Fruit fly (Drosophila melanogaster) whole organism, embryonic: ENCODE data around the gene Pdhb.
A peak's percentile ranks its signal among the peaks of the same experiment; 100 is the strongest.

Experiments
- Atf3 ChIP-seq: fragments of 200-800 bp; sonication (Bioruptor generic); optimal IDR thresholded peaks from 3 replicates; lab custom pipeline; 2016; ENCODE audit warnings: missing biosample characterization, missing genetic modification characterization
- Bdp1 ChIP-seq: fragments of 200-800 bp; sonication (Bioruptor generic); optimal IDR thresholded peaks from 3 replicates; lab custom pipeline; 2016; ENCODE audit warnings: missing biosample characterization, missing genetic modification characterization
- Blimp-1 ChIP-seq: fragments of 200-800 bp; sonication (Bioruptor generic); optimal IDR thresholded peaks from 3 replicates; lab custom pipeline; 2018; ENCODE audit warnings: missing biosample characterization, missing genetic modification characterization, mild to moderate bottlenecking, moderate library complexity, missing genetic modification reagents
- CG11456 ChIP-seq: fragments of 200-800 bp; sonication (Bioruptor generic); IDR thresholded peaks from 3 replicates; pipeline ENCODE4 v1.3.6; 2022; ENCODE audit warnings: missing biosample characterization, missing genetic modification characterization
- CG11696 ChIP-seq: fragments of 200-800 bp; sonication (Bioruptor generic); IDR thresholded peaks from 2 replicates; pipeline ENCODE4 v1.3.6; 2022; ENCODE audit warnings: missing biosample characterization, missing genetic modification characterization
- CG12104 ChIP-seq: fragments of 200-800 bp; sonication (Bioruptor generic); optimal IDR thresholded peaks from 3 replicates; lab custom pipeline; 2016; ENCODE audit warnings: missing biosample characterization, missing genetic modification characterization
- CG14014 ChIP-seq: fragments of 200-800 bp; sonication (Bioruptor generic); IDR thresholded peaks from 2 replicates; pipeline ENCODE4 v1.3.6; 2022; ENCODE audit warnings: missing biosample characterization, missing genetic modification characterization
- CG14965 ChIP-seq: fragments of 200-800 bp; sonication (Bioruptor generic); optimal IDR thresholded peaks from 2 replicates; lab custom pipeline; 2016; ENCODE audit warnings: missing biosample characterization, missing genetic modification characterization, borderline replicate concordance
- CG15479 ChIP-seq: fragments of 200-800 bp; sonication (Bioruptor generic); optimal IDR thresholded peaks from 3 replicates; lab custom pipeline; 2019; ENCODE audit warnings: missing biosample characterization, mild to moderate bottlenecking, missing genetic modification characterization, moderate library complexity
- CG16815 ChIP-seq: fragments of 200-800 bp; sonication (Bioruptor generic); optimal IDR thresholded peaks from 3 replicates; lab custom pipeline; 2017; ENCODE audit warnings: missing biosample characterization, mild to moderate bottlenecking, missing genetic modification characterization
- CG17186 ChIP-seq: fragments of 200-800 bp; sonication (Bioruptor generic); optimal IDR thresholded peaks from 3 replicates; lab custom pipeline; 2017; ENCODE audit warnings: missing biosample characterization, missing genetic modification reagents, missing genetic modification characterization
- CG2116 ChIP-seq: fragments of 200-800 bp; sonication (Bioruptor generic); optimal IDR thresholded peaks from 3 replicates; lab custom pipeline; 2018; ENCODE audit warnings: missing biosample characterization, mild to moderate bottlenecking, missing genetic modification characterization
- CG3163 ChIP-seq: fragments of 200-800 bp; sonication (Bioruptor generic); optimal IDR thresholded peaks from 3 replicates; lab custom pipeline; 2016; ENCODE audit warnings: missing biosample characterization, missing genetic modification characterization
- CG3847 ChIP-seq: fragments of 200-800 bp; sonication (Bioruptor generic); IDR thresholded peaks from 2 replicates; pipeline ENCODE4 v1.3.6; 2022; ENCODE audit warnings: missing biosample characterization, missing genetic modification characterization
- CG3995 ChIP-seq: fragments of 200-800 bp; sonication (Bioruptor generic); optimal IDR thresholded peaks from 3 replicates; lab custom pipeline; 2016; ENCODE audit warnings: missing biosample characterization, missing genetic modification characterization
- CG4282 ChIP-seq: fragments of 200-800 bp; sonication (Bioruptor generic); optimal IDR thresholded peaks from 2 replicates; lab custom pipeline; 2016; ENCODE audit warnings: missing biosample characterization, missing genetic modification characterization
- CG7372 ChIP-seq: fragments of 200-800 bp; sonication (Bioruptor generic); IDR thresholded peaks from 2 replicates; pipeline ENCODE4 v1.3.6; 2022; ENCODE audit warnings: missing biosample characterization, missing genetic modification characterization
- CG7928 ChIP-seq: fragments of 200-800 bp; sonication (Bioruptor generic); optimal IDR thresholded peaks from 2 replicates; lab custom pipeline; 2017; ENCODE audit warnings: missing biosample characterization, mild to moderate bottlenecking, missing genetic modification characterization
- CG8290 ChIP-seq, 3 experiments: fragments of 200-800 bp; sonication (Bioruptor generic); optimal IDR thresholded peaks; 2 replicates each; lab custom pipeline; 2016 to 2019; ENCODE audit warnings: missing biosample characterization in 3 of 3, missing genetic modification characterization in 3 of 3, mild to moderate bottlenecking in 2 of 3, moderate library complexity in 1 of 3
- CG8388 ChIP-seq: fragments of 200-800 bp; sonication (Bioruptor generic); optimal IDR thresholded peaks from 2 replicates; lab custom pipeline; 2019; ENCODE audit warnings: missing biosample characterization, mild to moderate bottlenecking, missing genetic modification characterization, moderate library complexity
- CTCF ChIP-seq: fragments of 200-800 bp; sonication (Bioruptor generic); optimal IDR thresholded peaks from 2 replicates; lab custom pipeline; 2017; ENCODE audit warnings: missing biosample characterization, mild to moderate bottlenecking, missing genetic modification characterization, moderate library complexity
- D19A ChIP-seq: fragments of 200-800 bp; optimal IDR thresholded peaks from 3 replicates; lab custom pipeline; 2019; ENCODE audit warnings: missing biosample characterization, mild to moderate bottlenecking, missing genetic modification characterization, moderate library complexity
- Eip74EF ChIP-seq, 2 experiments: fragments of 200-800 bp in 1 of 2; fragments of >200 bp in 1 of 2; sonication (Bioruptor generic) in 1 of 2; optimal IDR thresholded peaks; 2 replicates each; lab custom pipeline; 2017 to 2019; ENCODE audit warnings: missing biosample characterization in 2 of 2, missing genetic modification characterization in 2 of 2, mild to moderate bottlenecking in 1 of 2, moderate library complexity in 1 of 2
- H2.0 ChIP-seq: fragments of 200-800 bp; sonication (Bioruptor generic); IDR thresholded peaks from 2 replicates; pipeline ENCODE4 v1.3.6; 2022; ENCODE audit warnings: missing biosample characterization, missing genetic modification characterization
- HLHmδ ChIP-seq: fragments of 200-800 bp; sonication (Bioruptor generic); optimal IDR thresholded peaks from 2 replicates; lab custom pipeline; 2018; ENCODE audit warnings: missing biosample characterization, mild to moderate bottlenecking, missing genetic modification characterization, moderate library complexity
- HmgZ ChIP-seq: fragments of 200-800 bp; sonication (Bioruptor generic); optimal IDR thresholded peaks from 2 replicates; lab custom pipeline; 2018; ENCODE audit warnings: missing biosample characterization, mild to moderate bottlenecking, missing genetic modification characterization
- Hmr ChIP-seq: fragments of 200-800 bp; sonication (Bioruptor generic); optimal IDR thresholded peaks from 3 replicates; lab custom pipeline; 2017; ENCODE audit warnings: mild to moderate bottlenecking, missing biosample characterization, missing genetic modification reagents, missing genetic modification characterization
- Mes4 ChIP-seq: fragments of 200-800 bp; sonication (Bioruptor generic); optimal IDR thresholded peaks from 2 replicates; lab custom pipeline; 2016; ENCODE audit warnings: missing biosample characterization, missing genetic modification characterization
- Mrtf ChIP-seq: fragments of 200-800 bp; sonication (Bioruptor generic); IDR thresholded peaks from 3 replicates; pipeline ENCODE4 v1.3.6; 2022; ENCODE audit warnings: missing biosample characterization, missing genetic modification characterization
- Nf-YA ChIP-seq: fragments of 200-800 bp; sonication (Bioruptor generic); IDR thresholded peaks from 2 replicates; pipeline ENCODE4 v1.3.6; 2022; ENCODE audit warnings: missing biosample characterization, missing genetic modification characterization
- Nf-YB ChIP-seq: fragments of 200-800 bp; sonication (Bioruptor generic); optimal IDR thresholded peaks from 3 replicates; lab custom pipeline; 2019; ENCODE audit warnings: missing biosample characterization, mild to moderate bottlenecking, missing genetic modification characterization, moderate library complexity
- abd-A ChIP-seq: fragments of 200-800 bp; sonication (Bioruptor generic); optimal IDR thresholded peaks from 3 replicates; lab custom pipeline; 2019; ENCODE audit warnings: missing biosample characterization, mild to moderate bottlenecking, missing genetic modification characterization, moderate library complexity
- ac ChIP-seq: fragments of 200-800 bp; sonication (Bioruptor generic); optimal IDR thresholded peaks from 3 replicates; lab custom pipeline; 2017; ENCODE audit warnings: missing biosample characterization, mild to moderate bottlenecking, missing genetic modification characterization
- ara ChIP-seq: fragments of 200-800 bp; sonication (Bioruptor generic); IDR thresholded peaks from 2 replicates; pipeline ENCODE4 v1.3.6; 2022; ENCODE audit warnings: missing biosample characterization, missing genetic modification characterization
- ato ChIP-seq: fragments of 200-800 bp; sonication (Bioruptor generic); IDR thresholded peaks from 2 replicates; pipeline ENCODE4 v1.3.6; 2022; ENCODE audit warnings: missing biosample characterization, missing genetic modification characterization; ENCODE audit not compliant: partially characterized antibody
- bab2 ChIP-seq: fragments of 200-800 bp; sonication (Bioruptor generic); optimal IDR thresholded peaks from 2 replicates; lab custom pipeline; 2016; ENCODE audit warnings: missing biosample characterization, missing genetic modification characterization
- br ChIP-seq: fragments of >200 bp; optimal IDR thresholded peaks from 2 replicates; lab custom pipeline; 2017
- bsh ChIP-seq, 2 experiments: fragments of 200-800 bp; sonication (Bioruptor generic); optimal IDR thresholded peaks; 2 replicates each; lab custom pipeline; 2017 to 2018; ENCODE audit warnings: mild to moderate bottlenecking in 2 of 2, missing biosample characterization in 2 of 2, missing genetic modification characterization in 2 of 2, moderate library complexity in 1 of 2
- cg ChIP-seq: fragments of 200-800 bp; sonication (Bioruptor generic); optimal IDR thresholded peaks from 3 replicates; lab custom pipeline; 2019; ENCODE audit warnings: missing biosample characterization, mild to moderate bottlenecking, missing genetic modification characterization, moderate library complexity
- corto ChIP-seq: fragments of 200-800 bp; sonication (Bioruptor generic); optimal IDR thresholded peaks from 2 replicates; lab custom pipeline; 2016; ENCODE audit warnings: missing biosample characterization, mild to moderate bottlenecking, missing genetic modification characterization, moderate library complexity
- dpn ChIP-seq, 2 experiments: fragments of 200-800 bp; sonication (Bioruptor generic); optimal IDR thresholded peaks; 3 replicates each; lab custom pipeline; 2016; ENCODE audit warnings: missing biosample characterization in 2 of 2, missing genetic modification characterization in 2 of 2
- esg ChIP-seq: fragments of 200-800 bp; sonication (Bioruptor generic); conservative IDR thresholded peaks from 2 replicates; pipeline ENCODE4 v1.3.6; 2022; ENCODE audit warnings: missing biosample characterization, missing genetic modification characterization
- gro ChIP-seq: fragments of 200-800 bp; sonication (Bioruptor generic); optimal IDR thresholded peaks from 2 replicates; lab custom pipeline; 2016; ENCODE audit warnings: missing biosample characterization, missing genetic modification characterization
- jing ChIP-seq: fragments of 200-800 bp; sonication (Bioruptor generic); optimal IDR thresholded peaks from 2 replicates; lab custom pipeline; 2018; ENCODE audit warnings: missing biosample characterization, mild to moderate bottlenecking, missing genetic modification characterization
- maf-S ChIP-seq: fragments of 200-800 bp; sonication (Bioruptor generic); optimal IDR thresholded peaks from 2 replicates; lab custom pipeline; 2016; ENCODE audit warnings: missing biosample characterization, missing genetic modification characterization
- mirr ChIP-seq: fragments of 200-800 bp; sonication (Bioruptor generic); optimal IDR thresholded peaks from 3 replicates; lab custom pipeline; 2018; ENCODE audit warnings: missing biosample characterization, mild to moderate bottlenecking, missing genetic modification characterization
- oc ChIP-seq: fragments of 200-800 bp; sonication (Bioruptor generic); optimal IDR thresholded peaks from 2 replicates; lab custom pipeline; 2018; ENCODE audit warnings: missing biosample characterization, mild to moderate bottlenecking, missing genetic modification characterization, moderate library complexity
- rib ChIP-seq: fragments of 200-800 bp; sonication (Bioruptor generic); IDR thresholded peaks from 2 replicates; pipeline ENCODE4 v1.3.6; 2022; ENCODE audit warnings: missing biosample characterization, missing genetic modification characterization
- wek ChIP-seq: fragments of 200-800 bp; sonication (Bioruptor generic); optimal IDR thresholded peaks from 3 replicates; lab custom pipeline; 2018; ENCODE audit warnings: missing biosample characterization, mild to moderate bottlenecking, missing genetic modification characterization, moderate library complexity

Gene Pdhb

dm6 chr3R:29112398-29113150, at the start of gene Pdhb, which contains the start of gene alpha-Man-Ib (continued):
- peak; percentile 80 for TF ChIP-seq Hmr (GFP tag; lab: Kevin White, UChicago)
- TF ChIP-seq wek (GFP tag; lab: Kevin White, UChicago) = no peak
- peak; percentile 72 for TF ChIP-seq CG12104 (GFP tag; lab: Kevin White, UChicago)
- TF ChIP-seq dpn (GFP tag; optimal IDR thresholded peaks at IDR 0.05; lab: Kevin White, UChicago) = peak; percentile 30 to 82
- peak; percentile 93 for TF ChIP-seq CG3847
- no peak for TF ChIP-seq Bdp1 (GFP tag; lab: Kevin White, UChicago)
- TF ChIP-seq CG3163 (GFP tag; lab: Kevin White, UChicago) = no peak
- TF ChIP-seq H2.0 (GFP tag; lab: Robert Waterston, UW) = peak; percentile 66
- peak; percentile 90 for TF ChIP-seq CG11456 (GFP tag; lab: Robert Waterston, UW)
- TF ChIP-seq Nf-YA = 0 out of 2 replicates have a peak, but pooled peaks have one; percentile 45
- TF ChIP-seq CG7372 (GFP tag; lab: Robert Waterston, UW) = peak; percentile 75
- TF ChIP-seq esg = peak; percentile 79
- TF ChIP-seq bab2 (GFP tag; lab: Kevin White, UChicago) = peak; percentile 49
- no peak for TF ChIP-seq CG14965 (GFP tag; lab: Kevin White, UChicago)
- no peak for TF ChIP-seq mirr (GFP tag; lab: Kevin White, UChicago)
- TF ChIP-seq CG16815 (GFP tag; lab: Kevin White, UChicago) = peak; percentile 80
- no peak for TF ChIP-seq Atf3
- no peak for TF ChIP-seq corto (GFP tag; lab: Kevin White, UChicago)
- TF ChIP-seq br (lab: Kevin White, UChicago) = no peak
- peak; percentile 93 for TF ChIP-seq CG2116 (GFP tag; lab: Kevin White, UChicago)
- TF ChIP-seq CTCF = no peak
- peak; percentile 67 for TF ChIP-seq CG8388
- TF ChIP-seq oc (tag; lab: Kevin White, UChicago) = no peak
- TF ChIP-seq D19A (tag; lab: Kevin White, UChicago) = no peak
- peak; percentile 36; the same call in 1 of the 2 replicates for TF ChIP-seq rib (GFP tag; lab: Robert Waterston, UW)
- no peak for TF ChIP-seq CG4282 (GFP tag; lab: Kevin White, UChicago)
- peak; percentile 64 for TF ChIP-seq CG8290 (GFP tag; optimal IDR thresholded peaks at IDR 0.05; lab: Kevin White, UChicago)
- peak in 1 of 2 experiments; percentile 52 for TF ChIP-seq CG8290 (tag; optimal IDR thresholded peaks at IDR 0.05; lab: Kevin White, UChicago)
- TF ChIP-seq cg (GFP tag; lab: Kevin White, UChicago) = no peak
- no peak for TF ChIP-seq Blimp-1 (GFP tag; lab: Kevin White, UChicago)
- TF ChIP-seq Mes4 (GFP tag; lab: Kevin White, UChicago) = no peak
- TF ChIP-seq bsh (GFP tag; optimal IDR thresholded peaks at IDR 0.05; lab: Kevin White, UChicago) = peak in 1 of 2 experiments; percentile 72
- TF ChIP-seq jing (GFP tag; lab: Kevin White, UChicago) = no peak
- peak; percentile 52 for TF ChIP-seq Nf-YB (GFP tag; lab: Kevin White, UChicago)
- TF ChIP-seq CG15479 (GFP tag; lab: Kevin White, UChicago) = no peak
- peak; percentile 20 for TF ChIP-seq maf-S (GFP tag; lab: Kevin White, UChicago)
- no peak for TF ChIP-seq ac (GFP tag; lab: Kevin White, UChicago)
- TF ChIP-seq HmgZ (tag; lab: Kevin White, UChicago) = peak; percentile 75
- TF ChIP-seq Eip74EF (GFP tag; optimal IDR thresholded peaks at IDR 0.05; lab: Kevin White, UChicago) = no peak
- TF ChIP-seq CG17186 (GFP tag; lab: Kevin White, UChicago) = peak; percentile 44
- TF ChIP-seq ara (GFP tag; lab: Robert Waterston, UW) = no peak
- peak; percentile 95 for TF ChIP-seq CG7928
- TF ChIP-seq ato (GFP tag; lab: Robert Waterston, UW) = no peak
- TF ChIP-seq gro (GFP tag; lab: Kevin White, UChicago) = no peak
- TF ChIP-seq CG11696 (GFP tag; lab: Robert Waterston, UW) = no peak
- TF ChIP-seq Mrtf (GFP tag; lab: Robert Waterston, UW) = peak; percentile 75; the same call in 2 of the 3 replicates
- peak; percentile 97 for TF ChIP-seq CG3995 (GFP tag; lab: Kevin White, UChicago)
- TF ChIP-seq CG14014 (GFP tag; lab: Robert Waterston, UW) = peak; percentile 71
- TF ChIP-seq abd-A (tag; lab: Kevin White, UChicago) = no peak
- no peak for TF ChIP-seq HLHmδ
